Worm (Caenorhabditis elegans) whole organism, mixed stage, embryonic: Measurements from ENCODE around the gene ZK402.2.
A peak's percentile ranks its signal among the peaks of the same experiment; 100 is the strongest.

ENCODE experiments used
- M03D4.4 ChIP-seq: sonication (generic microtip); optimal IDR thresholded peaks from 2 replicates; lab custom pipeline; 2017; ENCODE audit warnings: mild to moderate bottlenecking, missing genetic modification characterization, missing compliant biosample characterization
- blmp-1 ChIP-seq: fragments of 150-350 bp; optimal IDR thresholded peaks from 2 replicates; lab custom pipeline; 2014; ENCODE audit warnings: missing biosample characterization, missing genetic modification characterization
- ceh-43 ChIP-seq: fragments of 200-800 bp; sonication (Bioruptor generic); optimal IDR thresholded peaks from 2 replicates; lab custom pipeline; 2018; ENCODE audit warnings: mild to moderate bottlenecking, missing genetic modification characterization, moderate library complexity, missing compliant biosample characterization
- ces-1 ChIP-seq: fragments of 150-350 bp; optimal IDR thresholded peaks from 2 replicates; lab custom pipeline; 2014; ENCODE audit warnings: missing biosample characterization, missing genetic modification reagents, missing genetic modification characterization
- lsy-2 ChIP-seq: fragments of 150-350 bp; optimal IDR thresholded peaks from 2 replicates; lab custom pipeline; 2014; ENCODE audit warnings: missing biosample characterization, missing genetic modification characterization
- mab-5 ChIP-seq: fragments of 150-350 bp; optimal IDR thresholded peaks from 2 replicates; lab custom pipeline; 2014; ENCODE audit warnings: missing biosample characterization, missing genetic modification characterization
- nhr-12 ChIP-seq: fragments of 150-350 bp; optimal IDR thresholded peaks from 2 replicates; lab custom pipeline; 2014; ENCODE audit warnings: missing biosample characterization, missing genetic modification characterization
- nhr-28 ChIP-seq: fragments of 150-350 bp; optimal IDR thresholded peaks from 2 replicates; lab custom pipeline; 2014; ENCODE audit warnings: missing biosample characterization, missing genetic modification characterization
- nhr-76 ChIP-seq: sonication (generic microtip); optimal IDR thresholded peaks from 2 replicates; lab custom pipeline; 2017; ENCODE audit warnings: missing biosample characterization, missing genetic modification characterization
- unc-39 ChIP-seq: fragments of 150-350 bp; optimal IDR thresholded peaks from 2 replicates; lab custom pipeline; 2014; ENCODE audit warnings: missing biosample characterization, missing genetic modification characterization
- unc-62 ChIP-seq: fragments of 150-350 bp; optimal IDR thresholded peaks from 2 replicates; lab custom pipeline; 2014; ENCODE audit warnings: missing biosample characterization, missing genetic modification reagents, missing genetic modification characterization

ce11 chrX:1446593-1447141, 43.1 kb downstream of the ZK402.2 start, which contains the start of gene zfp-3:
- TF ChIP-seq unc-39 (tag; lab: Kevin White, UChicago) (no peak), nhr-12 (tag; lab: Kevin White, UChicago) (no peak), ceh-43 (GFP tag; lab: Kevin White, UChicago) (no peak), ces-1 (GFP tag; lab: Kevin White, UChicago) (peak; percentile 83), unc-62 (GFP tag; lab: Kevin White, UChicago) (peak; percentile 72), nhr-76 (no peak), lsy-2 (peak; percentile 44), mab-5 (no peak), nhr-28 (tag; lab: Kevin White, UChicago) (no peak), M03D4.4 (tag; lab: Kevin White, UChicago) (peak; percentile 37), blmp-1 (tag; lab: Kevin White, UChicago) (no peak)
